Worm (Caenorhabditis elegans): ENCODE measurements around the gene slfl-5.

Gene slfl-5

ce11 chrV:12235502-12235901 is 9.3 kb downstream of the slfl-5 start:
- no peak for TF ChIP-seq gmeb-1 (tag; optimal IDR thresholded peaks at IDR 0.05)
- TF ChIP-seq skn-1 (tag; optimal IDR thresholded peaks at IDR 0.05) = no peak
- TF ChIP-seq mab-5 (tag; optimal IDR thresholded peaks at IDR 0.05) = no peak
- no peak for TF ChIP-seq ceh-82 (tag; optimal IDR thresholded peaks at IDR 0.05)
- TF ChIP-seq egl-27 (tag; optimal IDR thresholded peaks at IDR 0.05) = no peak
- TF ChIP-seq aly-2 (tag; optimal IDR thresholded peaks at IDR 0.05) = no peak
- no peak for TF ChIP-seq unc-39 (tag; optimal IDR thresholded peaks at IDR 0.05)
- TF ChIP-seq zag-1 (tag; optimal IDR thresholded peaks at IDR 0.05) = no peak
- peak; percentile 57 for TF ChIP-seq sma-9 (GFP tag; optimal IDR thresholded peaks at IDR 0.05)
- no peak for TF ChIP-seq sma-9 (tag; optimal IDR thresholded peaks at IDR 0.05)
- TF ChIP-seq nhr-11 (tag; optimal IDR thresholded peaks at IDR 0.05) = no peak
- no peak for TF ChIP-seq dmd-4 (tag; optimal IDR thresholded peaks at IDR 0.05)
- no peak for TF ChIP-seq Y55F3AM.14 (GFP tag; optimal IDR thresholded peaks at IDR 0.05)
- no peak for TF ChIP-seq nhr-12 (tag; optimal IDR thresholded peaks at IDR 0.05)
- TF ChIP-seq lsy-2 (tag; optimal IDR thresholded peaks at IDR 0.05) = peak in 1 of 2 experiments; percentile 25
- no peak for TF ChIP-seq nhr-23 (tag; optimal IDR thresholded peaks at IDR 0.05)
- TF ChIP-seq nhr-21 (tag; optimal IDR thresholded peaks at IDR 0.05) = no peak
- TF ChIP-seq sma-3 (GFP tag; optimal IDR thresholded peaks at IDR 0.05) = no peak
- no peak for TF ChIP-seq nhr-77 (tag; optimal IDR thresholded peaks at IDR 0.05)
- TF ChIP-seq blmp-1 (tag; optimal IDR thresholded peaks at IDR 0.05; ENCODE audit: insufficient read depth) = no peak
- TF ChIP-seq ztf-4 (tag; optimal IDR thresholded peaks at IDR 0.05) = no peak
- TF ChIP-seq lin-13 (GFP tag; optimal IDR thresholded peaks at IDR 0.05) = no peak
- no peak for TF ChIP-seq sem-4 (tag; optimal IDR thresholded peaks at IDR 0.05)
- no peak for TF ChIP-seq nhr-25 (tag; optimal IDR thresholded peaks at IDR 0.05)
- TF ChIP-seq C34F6.9 (tag; optimal IDR thresholded peaks at IDR 0.05) = peak; percentile 32
- no peak for TF ChIP-seq mbf-1 (tag; optimal IDR thresholded peaks at IDR 0.05)
- TF ChIP-seq ZK546.5 (tag; optimal IDR thresholded peaks at IDR 0.05) = no peak
- TF ChIP-seq peb-1 (tag; optimal IDR thresholded peaks at IDR 0.05) = no peak
- no peak for TF ChIP-seq ceh-16 (tag; optimal IDR thresholded peaks at IDR 0.05)
- TF ChIP-seq unc-55 (GFP tag; optimal IDR thresholded peaks at IDR 0.05) = no peak
- TF ChIP-seq ztf-1 (GFP tag; conservative IDR thresholded peaks at IDR 0.05) = no peak
- TF ChIP-seq alr-1 (tag; optimal IDR thresholded peaks at IDR 0.05) = no peak
- TF ChIP-seq nhr-6 (tag; optimal IDR thresholded peaks at IDR 0.05) = no peak
- TF ChIP-seq ama-1 (optimal IDR thresholded peaks at IDR 0.05) = no peak
- peak; percentile 35 for TF ChIP-seq nhr-129 (tag; optimal IDR thresholded peaks at IDR 0.05)
- no peak for TF ChIP-seq fos-1 (tag; optimal IDR thresholded peaks at IDR 0.05)
- no peak for TF ChIP-seq snpc-4 (tag; optimal IDR thresholded peaks at IDR 0.05)
- no peak for TF ChIP-seq nhr-237 (tag; optimal IDR thresholded peaks at IDR 0.05)
- peak; percentile 28 for TF ChIP-seq F13H6.1 (tag; optimal IDR thresholded peaks at IDR 0.05)
- no peak for TF ChIP-seq elt-3 (tag; optimal IDR thresholded peaks at IDR 0.05)
- TF ChIP-seq nhr-10 (tag; optimal IDR thresholded peaks at IDR 0.05) = no peak
- no peak for TF ChIP-seq ztf-11 (tag; optimal IDR thresholded peaks at IDR 0.05)
- TF ChIP-seq elt-1 (tag; optimal IDR thresholded peaks at IDR 0.05) = no peak
- TF ChIP-seq lin-11 (tag; optimal IDR thresholded peaks at IDR 0.05) = no peak
- no peak for TF ChIP-seq unc-62 (GFP tag; optimal IDR thresholded peaks at IDR 0.05)
- no peak for TF ChIP-seq mdl-1 (tag; optimal IDR thresholded peaks at IDR 0.05)

ce11 chrV:12234293-12235004 is 10.4 kb downstream of the slfl-5 start, which contains the start of gene myo-3:
Gene myo-3, minus strand, starts transcription at chrV:12234343.
- TF ChIP-seq Y55F3AM.14 (GFP tag; optimal IDR thresholded peaks at IDR 0.05) (no peak), unc-55 (GFP tag; optimal IDR thresholded peaks at IDR 0.05) (no peak), nhr-77 (tag; optimal IDR thresholded peaks at IDR 0.05) (no peak), dmd-4 (tag; optimal IDR thresholded peaks at IDR 0.05) (no peak), nhr-129 (tag; optimal IDR thresholded peaks at IDR 0.05) (peak; percentile 28), ztf-11 (tag; optimal IDR thresholded peaks at IDR 0.05) (no peak), peb-1 (tag; optimal IDR thresholded peaks at IDR 0.05) (no peak), elt-3 (tag; optimal IDR thresholded peaks at IDR 0.05) (no peak), fos-1 (tag; optimal IDR thresholded peaks at IDR 0.05) (no peak), sma-9 (GFP tag; optimal IDR thresholded peaks at IDR 0.05) (peak; percentile 1), sma-9 (tag; optimal IDR thresholded peaks at IDR 0.05) (no peak), skn-1 (tag; optimal IDR thresholded peaks at IDR 0.05) (no peak), R02D3.7 (tag; optimal IDR thresholded peaks at IDR 0.05) (no peak), nhr-12 (tag; optimal IDR thresholded peaks at IDR 0.05) (no peak), nhr-237 (tag; optimal IDR thresholded peaks at IDR 0.05) (no peak), nhr-6 (tag; optimal IDR thresholded peaks at IDR 0.05) (no peak), F13H6.1 (tag; optimal IDR thresholded peaks at IDR 0.05) (peak; percentile 73), unc-39 (tag; optimal IDR thresholded peaks at IDR 0.05) (no peak), zag-1 (tag; optimal IDR thresholded peaks at IDR 0.05) (no peak), mbf-1 (tag; optimal IDR thresholded peaks at IDR 0.05) (no peak), lsy-2 (tag; optimal IDR thresholded peaks at IDR 0.05) (no peak), aly-2 (tag; optimal IDR thresholded peaks at IDR 0.05) (no peak), nhr-23 (tag; optimal IDR thresholded peaks at IDR 0.05) (no peak), ama-1 (optimal IDR thresholded peaks at IDR 0.05) (no peak), sma-3 (GFP tag; optimal IDR thresholded peaks at IDR 0.05) (no peak)
